Worm (Caenorhabditis elegans) whole organism, L1 larva: ENCODE data around the gene clec-224.

ENCODE experiments used
- efl-1 ChIP-seq, 4 experiments: fragments of 150-350 bp; optimal IDR thresholded peaks in 3 of 4; peaks in 1 of 4; 1 replicate in 1 of 4; 2 replicates in 3 of 4; lab custom pipeline; 2014; ENCODE audit warnings: missing biosample characterization in 2 of 4, missing genetic modification characterization in 2 of 4, missing genetic modification reagents in 2 of 4
- egl-27 ChIP-seq, 2 experiments: fragments of 150-350 bp in 1 of 2; sonication (generic microtip); optimal IDR thresholded peaks; 3 replicates each; lab custom pipeline; 2017 to 2018; ENCODE audit warnings: missing biosample characterization in 2 of 2, missing genetic modification characterization in 2 of 2, missing genetic modification reagents in 2 of 2
- fkh-10 ChIP-seq: sonication (generic microtip); optimal IDR thresholded peaks from 2 replicates; lab custom pipeline; 2017; ENCODE audit warnings: missing biosample characterization, missing genetic modification reagents, missing genetic modification characterization
- lin-13 ChIP-seq: fragments of 150-350 bp; optimal IDR thresholded peaks from 2 replicates; lab custom pipeline; 2014; ENCODE audit warnings: missing biosample characterization, missing genetic modification reagents, missing genetic modification characterization
- lin-35 ChIP-seq, 2 experiments: fragments of 150-350 bp; optimal IDR thresholded peaks; 2 replicates each; lab custom pipeline; 2014; ENCODE audit warnings: missing biosample characterization in 2 of 2, missing genetic modification characterization in 2 of 2, missing genetic modification reagents in 2 of 2
- lin-39 ChIP-seq: fragments of 150-350 bp; optimal IDR thresholded peaks from 2 replicates; lab custom pipeline; 2014; ENCODE audit warnings: missing biosample characterization, missing genetic modification reagents, missing genetic modification characterization
- mab-9 ChIP-seq: fragments of 200-800 bp; sonication (Bioruptor generic); IDR thresholded peaks from 2 replicates; pipeline ENCODE4 v1.3.6; 2022; ENCODE audit warnings: missing genetic modification reagents, missing genetic modification characterization, missing compliant biosample characterization
- nhr-20 ChIP-seq: sonication (generic microtip); optimal IDR thresholded peaks from 2 replicates; lab custom pipeline; 2016; ENCODE audit warnings: mild to moderate bottlenecking, missing genetic modification characterization, missing compliant biosample characterization
- nhr-76 ChIP-seq: sonication (generic microtip); optimal IDR thresholded peaks from 2 replicates; lab custom pipeline; 2017; ENCODE audit warnings: missing biosample characterization, missing genetic modification characterization
- nhr-77 ChIP-seq: fragments of 150-350 bp; optimal IDR thresholded peaks from 2 replicates; lab custom pipeline; 2014; ENCODE audit warnings: missing biosample characterization, missing genetic modification characterization
- nhr-85 ChIP-seq: sonication (generic microtip); peaks from one replicate; lab custom pipeline; 2016; ENCODE audit warnings: missing genetic modification characterization, inconsistent platforms, missing compliant biosample characterization
- tbx-2 ChIP-seq: sonication (generic microtip); optimal IDR thresholded peaks from 2 replicates; lab custom pipeline; 2016; ENCODE audit warnings: missing genetic modification characterization, missing compliant biosample characterization
- ztf-4 ChIP-seq: fragments of 150-350 bp; optimal IDR thresholded peaks from 2 replicates; lab custom pipeline; 2014; ENCODE audit warnings: missing biosample characterization, missing genetic modification characterization

ce11 chrV:12161157-12161556, 18.1 kb downstream of the clec-224 start:
- TF ChIP-seq lin-35 (GFP tag; optimal IDR thresholded peaks at IDR 0.05; lab: Kevin White, UChicago) (no peak), efl-1 (optimal IDR thresholded peaks at IDR 0.05; lab: Kevin White, UChicago) (no peak), efl-1 (GFP tag; optimal IDR thresholded peaks at IDR 0.05 in 1 of 2; lab: Kevin White, UChicago) (no peak), nhr-77 (tag; lab: Kevin White, UChicago) (no peak), mab-9 (GFP tag; lab: Robert Waterston, UW) (no peak), lin-13 (GFP tag; lab: Kevin White, UChicago) (no peak), tbx-2 (tag; lab: Kevin White, UChicago) (no peak), fkh-10 (GFP tag; lab: Kevin White, UChicago) (no peak), nhr-76 (no peak), nhr-85 (tag; lab: Kevin White, UChicago) (no peak), ztf-4 (no peak), lin-39 (no peak), egl-27 (tag; optimal IDR thresholded peaks at IDR 0.05; lab: Kevin White, UChicago) (no peak), nhr-20 (tag; lab: Kevin White, UChicago) (no peak)
